Worm (Caenorhabditis elegans): ENCODE data around the gene cdf-1.
A peak's percentile ranks its signal among the peaks of the same experiment; 100 is the strongest.

Gene cdf-1

DNA sequence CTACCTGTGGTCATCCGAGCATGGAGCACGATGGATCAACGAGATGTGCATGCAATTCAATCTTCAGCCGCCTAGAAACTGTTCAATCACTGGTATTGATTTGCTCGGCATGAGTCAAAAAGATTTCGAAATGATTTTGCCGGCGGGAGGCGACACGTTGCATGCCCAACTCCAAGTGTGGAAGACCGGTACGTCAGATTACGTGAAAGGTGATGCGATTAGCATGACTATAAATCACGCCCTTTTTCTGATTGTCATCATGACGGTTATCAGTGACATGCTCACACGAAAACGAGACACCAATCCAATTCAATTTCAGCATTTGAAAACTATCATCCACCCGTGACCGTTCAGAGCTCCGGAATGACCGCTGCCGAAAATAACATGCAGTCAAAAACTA lies 15.7 kb upstream of the cdf-1 start:
- TF ChIP-seq ctbp-1 (GFP tag; IDR thresholded peaks at IDR 0.05): no peak
- no peak for TF ChIP-seq nhr-102 (tag; optimal IDR thresholded peaks at IDR 0.05)
- TF ChIP-seq snpc-4 (tag; optimal IDR thresholded peaks at IDR 0.05): no peak
- TF ChIP-seq ztf-11 (tag; optimal IDR thresholded peaks at IDR 0.05): no peak
- TF ChIP-seq nhr-237 (tag; optimal IDR thresholded peaks at IDR 0.05): no peak
- TF ChIP-seq saeg-2 (GFP tag; IDR thresholded peaks at IDR 0.05): 0 out of 2 replicates have a peak, but pooled peaks have one; percentile 33
- TF ChIP-seq hlh-11 (tag; optimal IDR thresholded peaks at IDR 0.05): peak; percentile 42
- TF ChIP-seq F37D6.2 (tag; optimal IDR thresholded peaks at IDR 0.05): no peak
- no peak for TF ChIP-seq lin-39 (tag; optimal IDR thresholded peaks at IDR 0.05)
- TF ChIP-seq rbr-2 (tag; optimal IDR thresholded peaks at IDR 0.05): no peak
- no peak for TF ChIP-seq ZK337.2 (GFP tag; IDR thresholded peaks at IDR 0.05)
- TF ChIP-seq daf-16 (GFP tag; optimal IDR thresholded peaks at IDR 0.05): no peak
- TF ChIP-seq daf-16 (tag; optimal IDR thresholded peaks at IDR 0.05): peak; percentile 34
- TF ChIP-seq sdz-12 (GFP tag; optimal IDR thresholded peaks at IDR 0.05): no peak
- no peak for TF ChIP-seq F49E8.2 (tag; optimal IDR thresholded peaks at IDR 0.05; ENCODE audit: borderline replicate concordance)
- TF ChIP-seq lin-15B (tag; optimal IDR thresholded peaks at IDR 0.05): no peak
- TF ChIP-seq nhr-11 (tag; optimal IDR thresholded peaks at IDR 0.05): no peak
- TF ChIP-seq D1046.2 (GFP tag; IDR thresholded peaks at IDR 0.05): no peak
- no peak for TF ChIP-seq unc-39 (tag; optimal IDR thresholded peaks at IDR 0.05)
- peak; percentile 61 for TF ChIP-seq dmd-6 (GFP tag; IDR thresholded peaks at IDR 0.05)
- TF ChIP-seq zfp-2 (tag; optimal IDR thresholded peaks at IDR 0.05): no peak
- peak; percentile 33 for TF ChIP-seq nhr-77 (tag; optimal IDR thresholded peaks at IDR 0.05)
- no peak for TF ChIP-seq dmd-9 (GFP tag; IDR thresholded peaks at IDR 0.05)
- TF ChIP-seq T20F7.1 (GFP tag; optimal IDR thresholded peaks at IDR 0.05): no peak
- no peak for TF ChIP-seq unc-130 (GFP tag; optimal IDR thresholded peaks at IDR 0.05)
- no peak for TF ChIP-seq mdt-29 (GFP tag; IDR thresholded peaks at IDR 0.05)
- TF ChIP-seq F10B5.3 (tag; optimal IDR thresholded peaks at IDR 0.05): no peak
- no peak for TF ChIP-seq lsy-2 (tag; optimal IDR thresholded peaks at IDR 0.05)
- no peak for TF ChIP-seq nhr-25 (tag; optimal IDR thresholded peaks at IDR 0.05; ENCODE audit: borderline replicate concordance, insufficient read depth)
- TF ChIP-seq nhr-28 (tag; optimal IDR thresholded peaks at IDR 0.05): no peak
- no peak for TF ChIP-seq egl-27 (tag; optimal IDR thresholded peaks at IDR 0.05)
- peak; percentile 49 for TF ChIP-seq dve-1 (tag; optimal IDR thresholded peaks at IDR 0.05; ENCODE audit: insufficient read depth)
- TF ChIP-seq lin-1 (GFP tag; IDR thresholded peaks at IDR 0.05): 0 out of 2 replicates have a peak, but pooled peaks have one; percentile 25
- TF ChIP-seq mxl-3 (GFP tag; optimal IDR thresholded peaks at IDR 0.05): no peak
- no peak for TF ChIP-seq Y105C5A.15 (GFP tag; IDR thresholded peaks at IDR 0.05)
- no peak for TF ChIP-seq jun-1 (tag; optimal IDR thresholded peaks at IDR 0.05)
- no peak for TF ChIP-seq zip-11 (GFP tag; IDR thresholded peaks at IDR 0.05)
- TF ChIP-seq php-3 (GFP tag; IDR thresholded peaks at IDR 0.05): peak; percentile 78
- no peak for TF ChIP-seq gei-8 (GFP tag; optimal IDR thresholded peaks at IDR 0.05)
- TF ChIP-seq mdl-1 (tag; optimal IDR thresholded peaks at IDR 0.05): no peak
- TF ChIP-seq dmd-8 (GFP tag; IDR thresholded peaks at IDR 0.05): no peak
- TF ChIP-seq ceh-28 (tag; optimal IDR thresholded peaks at IDR 0.05): no peak
- no peak for TF ChIP-seq tag-97 (GFP tag; IDR thresholded peaks at IDR 0.05)
- TF ChIP-seq attf-4 (tag; optimal IDR thresholded peaks at IDR 0.05): no peak
- TF ChIP-seq T26A8.4 (GFP tag; IDR thresholded peaks at IDR 0.05): no peak
- TF ChIP-seq vab-7 (GFP tag; IDR thresholded peaks at IDR 0.05): no peak
- no peak for TF ChIP-seq ceh-82 (tag; optimal IDR thresholded peaks at IDR 0.05)
- TF ChIP-seq set-16 (GFP tag; IDR thresholded peaks at IDR 0.05): no peak
- TF ChIP-seq zip-2 (tag; optimal IDR thresholded peaks at IDR 0.05): no peak
- peak; percentile 13 for TF ChIP-seq pqm-1 (tag; optimal IDR thresholded peaks at IDR 0.05)
- no peak for TF ChIP-seq daf-8 (GFP tag; IDR thresholded peaks at IDR 0.05)
- no peak for TF ChIP-seq mes-2 (tag; optimal IDR thresholded peaks at IDR 0.05; ENCODE audit: poor library complexity, severe bottlenecking)
- peak; percentile 59; the same call in 1 of the 2 replicates for TF ChIP-seq ceh-20 (GFP tag; IDR thresholded peaks at IDR 0.05)

All from whole organism, L4 larva.